Worm (Caenorhabditis elegans) whole organism, L1 larva: ENCODE results near the gene ZC239.15.
"Not testable (repeated sequence)": the region's sequence is repeated elsewhere in the genome, so short reads cannot be mapped to it uniquely, and the experiment has no call there.

Experiments
- C16A3.4 ChIP-seq: fragments of 150-350 bp; optimal IDR thresholded peaks from 2 replicates; lab custom pipeline; 2014; ENCODE audit warnings: missing biosample characterization, missing genetic modification characterization
- jun-1 ChIP-seq: fragments of 150-350 bp; optimal IDR thresholded peaks from 2 replicates; lab custom pipeline; 2014; ENCODE audit warnings: missing biosample characterization, missing genetic modification reagents, missing genetic modification characterization
- lin-39 ChIP-seq: fragments of 150-350 bp; optimal IDR thresholded peaks from 2 replicates; lab custom pipeline; 2014; ENCODE audit warnings: missing biosample characterization, missing genetic modification reagents, missing genetic modification characterization
- nhr-12 ChIP-seq: sonication (generic microtip); optimal IDR thresholded peaks from 2 replicates; lab custom pipeline; 2017; ENCODE audit warnings: missing biosample characterization, missing genetic modification characterization
- tbx-2 ChIP-seq: sonication (generic microtip); optimal IDR thresholded peaks from 2 replicates; lab custom pipeline; 2016; ENCODE audit warnings: missing genetic modification characterization, missing compliant biosample characterization

DNA sequence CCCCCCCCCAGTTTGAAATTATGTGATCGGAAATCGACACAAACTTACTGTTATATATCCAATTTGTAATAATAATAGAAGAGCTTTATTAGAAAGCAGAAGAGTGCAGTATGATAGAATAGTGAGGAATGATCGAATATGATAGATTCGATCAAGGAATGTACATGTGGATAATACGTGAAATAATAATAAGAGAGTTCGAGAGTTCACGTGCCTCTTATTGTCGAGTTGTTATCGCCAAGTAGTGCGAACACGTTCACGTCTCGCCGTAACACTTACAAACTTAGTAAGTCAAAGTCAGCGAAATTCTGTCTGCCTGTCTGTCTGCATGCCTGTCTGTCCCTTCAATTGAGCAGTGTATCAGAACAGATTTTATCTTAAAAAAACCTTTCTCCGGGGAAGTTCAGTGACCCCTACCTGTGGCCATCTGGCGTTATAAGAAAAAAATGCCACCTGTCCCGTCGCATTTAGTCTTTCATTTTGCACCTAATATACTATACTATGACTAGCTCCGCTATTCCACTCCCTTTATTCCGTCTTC is 41.2 kb downstream of the ZC239.15 start, which contains the start of the genes Y27F2A.6 and Y27F2A.8:
- not testable (repeated sequence) for TF ChIP-seq tbx-2; nhr-12 (tag; lab: Kevin White, UChicago); jun-1; lin-39 (tag; lab: Kevin White, UChicago); C16A3.4 (tag; lab: Kevin White, UChicago)
